Worm (Caenorhabditis elegans) whole organism, young adult: ENCODE results near the gene H12D21.9.

Experiments used
- B0019.2 ChIP-seq: fragments of 200-800 bp; sonication (Bioruptor generic); conservative IDR thresholded peaks from 2 replicates; pipeline ENCODE4 v1.3.6; 2022; ENCODE audit warnings: missing genetic modification reagents, missing genetic modification characterization, missing compliant biosample characterization
- B0336.3 ChIP-seq: fragments of 200-800 bp; sonication (Bioruptor generic); IDR thresholded peaks from 2 replicates; pipeline ENCODE4 v1.3.6; 2022; ENCODE audit warnings: missing genetic modification characterization, missing compliant biosample characterization
- C17E4.6 ChIP-seq: fragments of 200-800 bp; sonication (Bioruptor generic); IDR thresholded peaks from 2 replicates; pipeline ENCODE4 v1.3.6; 2022; ENCODE audit warnings: missing genetic modification reagents, missing genetic modification characterization, missing compliant biosample characterization
- F22D6.2 ChIP-seq: sonication (generic microtip); optimal IDR thresholded peaks from 2 replicates; lab custom pipeline; 2016; ENCODE audit warnings: mild to moderate bottlenecking, missing genetic modification characterization, missing compliant biosample characterization
- F37B4.10 ChIP-seq: fragments of 200-800 bp; sonication (Bioruptor generic); IDR thresholded peaks from 2 replicates; pipeline ENCODE4 v1.3.6; 2022; ENCODE audit warnings: missing genetic modification characterization, missing compliant biosample characterization
- F39B2.1 ChIP-seq: fragments of 200-800 bp; sonication (Bioruptor generic); IDR thresholded peaks from 2 replicates; pipeline ENCODE4 v1.3.6; 2022; ENCODE audit warnings: missing genetic modification reagents, missing genetic modification characterization, missing compliant biosample characterization
- F49E8.2 ChIP-seq: sonication (generic microtip); optimal IDR thresholded peaks from 3 replicates; lab custom pipeline; 2017; ENCODE audit warnings: missing genetic modification characterization, mild to moderate bottlenecking, missing compliant biosample characterization, antibody characterized with exemption, moderate library complexity; ENCODE audit not compliant: insufficient read depth
- F57C9.4 ChIP-seq: sonication (generic microtip); optimal IDR thresholded peaks from 2 replicates; lab custom pipeline; 2017; ENCODE audit warnings: mild to moderate bottlenecking, missing genetic modification characterization, missing compliant biosample characterization
- T07F8.4 ChIP-seq: sonication (generic microtip); optimal IDR thresholded peaks from 2 replicates; lab custom pipeline; 2016; ENCODE audit warnings: mild to moderate bottlenecking, missing genetic modification characterization, moderate library complexity, missing compliant biosample characterization
- Y53G8AR.9 ChIP-seq: fragments of 200-800 bp; sonication (Bioruptor generic); conservative IDR thresholded peaks from 2 replicates; pipeline ENCODE4 v1.3.6; 2022; ENCODE audit warnings: missing genetic modification reagents, missing genetic modification characterization, missing compliant biosample characterization
- akir-1 ChIP-seq: fragments of 200-800 bp; sonication (Bioruptor generic); optimal IDR thresholded peaks from 2 replicates; lab custom pipeline; 2018; ENCODE audit warnings: mild to moderate bottlenecking, missing genetic modification characterization, moderate library complexity, missing compliant biosample characterization
- attf-3 ChIP-seq: fragments of 200-800 bp; sonication (Bioruptor generic); conservative IDR thresholded peaks from 2 replicates; pipeline ENCODE4 v1.3.6; 2022; ENCODE audit warnings: missing genetic modification reagents, missing genetic modification characterization, missing compliant biosample characterization
- attf-6 ChIP-seq: fragments of 200-800 bp; sonication (Bioruptor generic); IDR thresholded peaks from 2 replicates; pipeline ENCODE4 v1.3.6; 2022; ENCODE audit warnings: missing genetic modification reagents, missing genetic modification characterization, missing compliant biosample characterization
- dpff-1 ChIP-seq: sonication (generic microtip); optimal IDR thresholded peaks from 2 replicates; lab custom pipeline; 2017; ENCODE audit warnings: mild to moderate bottlenecking, missing genetic modification characterization, missing compliant biosample characterization
- efl-1 ChIP-seq: fragments of 150-350 bp; optimal IDR thresholded peaks from 2 replicates; lab custom pipeline; 2014; ENCODE audit warnings: missing biosample characterization, missing genetic modification reagents, missing genetic modification characterization
- egl-44 ChIP-seq: fragments of 200-800 bp; sonication (Bioruptor generic); IDR thresholded peaks from 2 replicates; pipeline ENCODE4 v1.3.6; 2022; ENCODE audit warnings: missing genetic modification reagents, missing genetic modification characterization, missing compliant biosample characterization
- ets-4 ChIP-seq: fragments of 200-800 bp; sonication (Bioruptor generic); optimal IDR thresholded peaks from 2 replicates; lab custom pipeline; 2018; ENCODE audit warnings: mild to moderate bottlenecking, missing genetic modification characterization, missing compliant biosample characterization
- fkh-3 ChIP-seq: sonication (generic microtip); optimal IDR thresholded peaks from 2 replicates; lab custom pipeline; 2016; ENCODE audit warnings: mild to moderate bottlenecking, missing genetic modification characterization, missing compliant biosample characterization
- him-1 ChIP-seq: sonication (generic microtip); optimal IDR thresholded peaks from 2 replicates; lab custom pipeline; 2016; ENCODE audit warnings: missing genotype, missing genetic modification reagents, missing genetic modification characterization, missing compliant biosample characterization
- hmg-1.2 ChIP-seq: fragments of 200-800 bp; sonication (Bioruptor generic); IDR thresholded peaks from 2 replicates; pipeline ENCODE4 v1.3.6; 2022; ENCODE audit warnings: missing genetic modification reagents, missing genetic modification characterization, missing compliant biosample characterization
- let-526 ChIP-seq: fragments of 200-800 bp; sonication (Bioruptor generic); IDR thresholded peaks from 2 replicates; pipeline ENCODE4 v1.3.6; 2022; ENCODE audit warnings: missing genetic modification reagents, missing genetic modification characterization, missing compliant biosample characterization
- let-607 ChIP-seq, 2 experiments: fragments of 200-800 bp in 1 of 2; sonication (Bioruptor generic) in 1 of 2; sonication (generic microtip) in 1 of 2; optimal IDR thresholded peaks; 2 replicates each; lab custom pipeline; 2016 to 2018; ENCODE audit warnings: mild to moderate bottlenecking in 2 of 2, missing compliant biosample characterization in 2 of 2, missing genetic modification characterization in 2 of 2, moderate library complexity in 2 of 2, missing genotype in 1 of 2
- lir-1 ChIP-seq: fragments of 200-800 bp; sonication (Bioruptor generic); conservative IDR thresholded peaks from 2 replicates; pipeline ENCODE4 v1.3.6; 2022; ENCODE audit warnings: missing genetic modification reagents, missing genetic modification characterization, missing compliant biosample characterization
- madf-10 ChIP-seq: sonication (generic microtip); optimal IDR thresholded peaks from 2 replicates; lab custom pipeline; 2016; ENCODE audit warnings: mild to moderate bottlenecking, missing genetic modification characterization, missing compliant biosample characterization
- madf-8 ChIP-seq: fragments of 200-800 bp; sonication (Bioruptor generic); conservative IDR thresholded peaks from 2 replicates; pipeline ENCODE4 v1.3.6; 2022; ENCODE audit warnings: missing genetic modification reagents, missing genetic modification characterization, missing compliant biosample characterization
- mes-4 ChIP-seq: sonication (generic microtip); optimal IDR thresholded peaks from 2 replicates; lab custom pipeline; 2016; ENCODE audit warnings: missing genotype, missing genetic modification characterization, missing compliant biosample characterization
- nfya-2 ChIP-seq: fragments of 200-800 bp; sonication (Bioruptor generic); IDR thresholded peaks from 2 replicates; pipeline ENCODE4 v1.3.6; 2022; ENCODE audit warnings: missing genetic modification reagents, missing genetic modification characterization, missing compliant biosample characterization
- nfyb-1 ChIP-seq: fragments of 200-800 bp; sonication (Bioruptor generic); IDR thresholded peaks from 2 replicates; pipeline ENCODE4 v1.3.6; 2022; ENCODE audit warnings: missing genetic modification reagents, missing genetic modification characterization, missing compliant biosample characterization
- nhr-120 ChIP-seq: fragments of 200-800 bp; sonication (Bioruptor generic); IDR thresholded peaks from 2 replicates; pipeline ENCODE4 v1.3.6; 2022; ENCODE audit warnings: missing genetic modification characterization, missing compliant biosample characterization
- nhr-80 ChIP-seq: sonication (generic microtip); optimal IDR thresholded peaks from 2 replicates; lab custom pipeline; 2016; ENCODE audit warnings: missing genetic modification characterization, missing compliant biosample characterization
- nhr-90 ChIP-seq: sonication (generic microtip); optimal IDR thresholded peaks from 2 replicates; lab custom pipeline; 2016; ENCODE audit warnings: missing genotype, mild to moderate bottlenecking, missing genetic modification characterization, missing compliant biosample characterization
- pbrm-1 ChIP-seq: fragments of 200-800 bp; sonication (Bioruptor generic); IDR thresholded peaks from 2 replicates; pipeline ENCODE4 v1.3.6; 2022; ENCODE audit warnings: missing genetic modification reagents, missing genetic modification characterization, missing compliant biosample characterization
- rcor-1 ChIP-seq: fragments of 200-800 bp; sonication (Bioruptor generic); IDR thresholded peaks from 2 replicates; pipeline ENCODE4 v1.3.6; 2022; ENCODE audit warnings: missing genetic modification reagents, missing genetic modification characterization, missing compliant biosample characterization
- sdz-38 ChIP-seq: sonication (generic microtip); optimal IDR thresholded peaks from 2 replicates; lab custom pipeline; 2016; ENCODE audit warnings: missing genotype, missing genetic modification characterization, missing compliant biosample characterization
- sea-2 ChIP-seq: fragments of 200-800 bp; sonication (Bioruptor generic); IDR thresholded peaks from 2 replicates; pipeline ENCODE4 v1.3.6; 2022; ENCODE audit warnings: missing genetic modification characterization, missing compliant biosample characterization
- snpc-1.1 ChIP-seq: sonication (generic microtip); optimal IDR thresholded peaks from 2 replicates; lab custom pipeline; 2017; ENCODE audit warnings: missing genetic modification characterization, mild to moderate bottlenecking, missing compliant biosample characterization, antibody characterized with exemption, moderate library complexity, missing genotype, missing genetic modification reagents; ENCODE audit not compliant: insufficient read depth
- snpc-4 ChIP-seq, 5 experiments: fragments of 150-350 bp in 1 of 5; sonication (generic microtip) in 4 of 5; optimal IDR thresholded peaks; 2 replicates each; lab custom pipeline; 2014 to 2018; ENCODE audit warnings: missing genetic modification characterization in 5 of 5, missing biosample characterization in 3 of 5, antibody characterized with exemption in 2 of 5, mild to moderate bottlenecking in 2 of 5, missing compliant biosample characterization in 2 of 5, missing genotype in 2 of 5, moderate library complexity in 2 of 5, missing genetic modification reagents in 1 of 5
- tbp1 ChIP-seq: fragments of 200-800 bp; sonication (Bioruptor generic); optimal IDR thresholded peaks from 2 replicates; lab custom pipeline; 2018; ENCODE audit warnings: mild to moderate bottlenecking, missing genetic modification characterization, missing compliant biosample characterization
- unc-130 ChIP-seq: sonication (generic microtip); optimal IDR thresholded peaks from 2 replicates; lab custom pipeline; 2016; ENCODE audit warnings: missing genetic modification reagents, missing genetic modification characterization, missing compliant biosample characterization
- unc-62 ChIP-seq: fragments of 150-350 bp; optimal IDR thresholded peaks from 2 replicates; lab custom pipeline; 2014; ENCODE audit warnings: missing biosample characterization, missing genetic modification reagents, missing genetic modification characterization
- xnd-1 ChIP-seq: sonication (generic microtip); optimal IDR thresholded peaks from 2 replicates; lab custom pipeline; 2016; ENCODE audit warnings: missing genotype, missing genetic modification reagents, missing genetic modification characterization, missing compliant biosample characterization
- ztf-3 ChIP-seq: fragments of 200-800 bp; sonication (Bioruptor generic); optimal IDR thresholded peaks from 2 replicates; lab custom pipeline; 2018; ENCODE audit warnings: mild to moderate bottlenecking, missing genetic modification characterization, missing compliant biosample characterization

The H12D21.9 gene

ce11 chrV:14900905-14901304 is 8.4 kb downstream of the H12D21.9 start:
- TF ChIP-seq egl-44 (GFP tag; lab: Robert Waterston, UW) (no peak), T07F8.4 (tag; lab: Kevin White, UChicago) (no peak), C17E4.6 (GFP tag; lab: Robert Waterston, UW) (no peak), nhr-120 (GFP tag; lab: Robert Waterston, UW) (no peak), F49E8.2 (no peak), nfyb-1 (no peak), pbrm-1 (no peak), F57C9.4 (tag; lab: Kevin White, UChicago) (no peak), sdz-38 (tag; lab: Kevin White, UChicago) (no peak), Y53G8AR.9 (GFP tag; lab: Robert Waterston, UW) (no peak), F37B4.10 (GFP tag; lab: Robert Waterston, UW) (no peak), sea-2 (GFP tag; lab: Robert Waterston, UW) (no peak)

- TF ChIP-seq nfyb-1 (no peak), efl-1 (GFP tag; lab: Kevin White, UChicago) (no peak), rcor-1 (GFP tag; lab: Robert Waterston, UW) (no peak), hmg-1.2 (GFP tag; lab: Robert Waterston, UW) (peak; percentile 79), akir-1 (GFP tag; lab: Kevin White, UChicago) (no peak), nhr-80 (tag; lab: Kevin White, UChicago) (peak; percentile 2)
- TF ChIP-seq, all 124 proteins: peak for 2
Measured at ce11 chrV:14899545-14899944, 9.7 kb downstream of the H12D21.9 start, which contains the start of gene H12D21.10. TSS of gene H12D21.10 (plus strand) at chrV:14899804.

- TF ChIP-seq madf-8 (no peak), T07F8.4 (tag; lab: Kevin White, UChicago) (no peak), F57C9.4 (tag; lab: Kevin White, UChicago) (no peak), B0336.3 (no peak), fkh-3 (no peak), attf-6 (GFP tag; lab: Robert Waterston, UW) (no peak), him-1 (tag; lab: Kevin White, UChicago) (no peak), unc-130 (no peak), ets-4 (GFP tag; lab: Kevin White, UChicago) (no peak), B0019.2 (GFP tag; lab: Robert Waterston, UW) (no peak), unc-62 (GFP tag; lab: Kevin White, UChicago) (no peak), lir-1 (GFP tag; lab: Robert Waterston, UW) (no peak)
Measured at ce11 chrV:14897731-14898130, 11.5 kb downstream of the H12D21.9 start, which contains the start of gene H12D21.6. TSS of gene H12D21.6 (minus strand) at chrV:14897831.

ce11 chrV:14895557-14895956 is 13.7 kb downstream of the H12D21.9 start, which contains the start of gene mpst-3:
TSS of gene mpst-3 (plus strand) at chrV:14895647.
- TF ChIP-seq attf-3 (no peak), madf-8 (no peak), let-607 (tag; optimal IDR thresholded peaks at IDR 0.05; lab: Kevin White, UChicago) (peak; percentile 57 to 89), xnd-1 (no peak), mes-4 (no peak), lir-1 (GFP tag; lab: Robert Waterston, UW) (no peak), madf-10 (tag; lab: Kevin White, UChicago) (no peak), F57C9.4 (tag; lab: Kevin White, UChicago) (no peak), nfya-2 (GFP tag; lab: Robert Waterston, UW) (no peak), dpff-1 (no peak), snpc-1.1 (tag; lab: Kevin White, UChicago) (no peak), F37B4.10 (GFP tag; lab: Robert Waterston, UW) (no peak), B0019.2 (GFP tag; lab: Robert Waterston, UW) (no peak), F39B2.1 (no peak), tbp1 (GFP tag; lab: Kevin White, UChicago) (peak; percentile 17), let-526 (no peak), C17E4.6 (GFP tag; lab: Robert Waterston, UW) (no peak), rcor-1 (GFP tag; lab: Robert Waterston, UW) (no peak), F22D6.2 (tag; lab: Kevin White, UChicago) (no peak), hmg-1.2 (GFP tag; lab: Robert Waterston, UW) (peak; percentile 61; the same call in 1 of the 2 replicates), ztf-3 (GFP tag; lab: Kevin White, UChicago) (no peak), ets-4 (GFP tag; lab: Kevin White, UChicago) (peak; percentile 45), snpc-4 (GFP tag; optimal IDR thresholded peaks at IDR 0.05; lab: Kevin White, UChicago) (no peak), snpc-4 (tag; optimal IDR thresholded peaks at IDR 0.05; lab: Kevin White, UChicago) (peak in 2 of 4 experiments; percentile 18 to 26), nhr-90 (no peak)
